Worm (Caenorhabditis elegans) whole organism, L2 larva: ENCODE measurements around the gene clec-26.

Experiments
- alr-1 ChIP-seq: fragments of 150-350 bp; optimal IDR thresholded peaks from 2 replicates; lab custom pipeline; 2014; ENCODE audit warnings: missing biosample characterization, missing genetic modification characterization
- aly-2 ChIP-seq: fragments of 150-350 bp; optimal IDR thresholded peaks from 2 replicates; lab custom pipeline; 2014; ENCODE audit warnings: missing biosample characterization, missing genetic modification characterization
- blmp-1 ChIP-seq: sonication (generic microtip); optimal IDR thresholded peaks from 2 replicates; lab custom pipeline; 2017; ENCODE audit warnings: missing genetic modification characterization, mild to moderate bottlenecking, missing compliant biosample characterization, antibody characterized with exemption, moderate library complexity; ENCODE audit not compliant: insufficient read depth
- ceh-16 ChIP-seq: fragments of 150-350 bp; optimal IDR thresholded peaks from 2 replicates; lab custom pipeline; 2014; ENCODE audit warnings: missing biosample characterization, missing genetic modification characterization
- elt-1 ChIP-seq: fragments of 150-350 bp; optimal IDR thresholded peaks from 2 replicates; lab custom pipeline; 2014; ENCODE audit warnings: missing biosample characterization, missing genetic modification characterization
- elt-3 ChIP-seq: sonication (generic microtip); optimal IDR thresholded peaks from 2 replicates; lab custom pipeline; 2017; ENCODE audit warnings: missing biosample characterization, missing genetic modification characterization
- mab-5 ChIP-seq: fragments of 150-350 bp; optimal IDR thresholded peaks from 2 replicates; lab custom pipeline; 2014; ENCODE audit warnings: missing biosample characterization, missing genetic modification characterization
- nhr-11 ChIP-seq: fragments of 150-350 bp; optimal IDR thresholded peaks from 2 replicates; lab custom pipeline; 2014; ENCODE audit warnings: missing biosample characterization, missing genetic modification characterization
- unc-62 ChIP-seq: fragments of 150-350 bp; optimal IDR thresholded peaks from 2 replicates; lab custom pipeline; 2014; ENCODE audit warnings: missing biosample characterization, missing genetic modification reagents, missing genetic modification characterization

ce11 chrV:16880054-16880453 lies 31.6 kb downstream of the clec-26 start, which contains the start of gene F09C6.3:
- TF ChIP-seq mab-5 (tag; lab: Kevin White, UChicago) (no peak), elt-1 (tag; lab: Kevin White, UChicago) (no peak), aly-2 (tag; lab: Kevin White, UChicago) (no peak), elt-3 (tag; lab: Kevin White, UChicago) (no peak), ceh-16 (tag; lab: Kevin White, UChicago) (no peak), alr-1 (tag; lab: Kevin White, UChicago) (no peak), unc-62 (GFP tag; lab: Kevin White, UChicago) (no peak), blmp-1 (tag; lab: Kevin White, UChicago) (no peak), nhr-11 (tag; lab: Kevin White, UChicago) (no peak)
